Fruit fly (Drosophila melanogaster): ENCODE data around the gene Cyp305a1.

Gene Cyp305a1

dm6 chr3L:19846960-19847359, 33.8 kb upstream of the Cyp305a1 start (continued):
- TF ChIP-seq Meics (GFP tag; optimal IDR thresholded peaks at IDR 0.05) (peak; percentile 41), Fer3 (tag; optimal IDR thresholded peaks at IDR 0.05) (no peak), NC2α (GFP tag; optimal IDR thresholded peaks at IDR 0.05) (no peak), run (tag; optimal IDR thresholded peaks at IDR 0.05) (peak; percentile 25), CG8388 (GFP tag; optimal IDR thresholded peaks at IDR 0.05) (no peak), stc (GFP tag; IDR thresholded peaks at IDR 0.05) (no peak), psq (GFP tag; optimal IDR thresholded peaks at IDR 0.05) (no peak), ftz-f1 (GFP tag; optimal IDR thresholded peaks at IDR 0.05) (no peak), luna (GFP tag; optimal IDR thresholded peaks at IDR 0.05) (no peak), CG12659 (GFP tag; optimal IDR thresholded peaks at IDR 0.05) (no peak), gfzf (GFP tag; optimal IDR thresholded peaks at IDR 0.05) (no peak), Stat92E (GFP tag; optimal IDR thresholded peaks at IDR 0.05) (no peak), dmrt11E (tag; optimal IDR thresholded peaks at IDR 0.05) (no peak), ab (GFP tag; optimal IDR thresholded peaks at IDR 0.05) (no peak), dysf (GFP tag; IDR thresholded peaks at IDR 0.05) (no peak), CG8478 (optimal IDR thresholded peaks at IDR 0.05) (no peak), CG14860 (GFP tag; IDR thresholded peaks at IDR 0.05; ENCODE audit: partially characterized antibody) (no peak), Xrp1 (GFP tag; IDR thresholded peaks at IDR 0.05) (no peak), NfI (GFP tag; optimal IDR thresholded peaks at IDR 0.05) (no peak), Nf-YA (GFP tag; IDR thresholded peaks at IDR 0.05) (no peak), dmrt99B (tag; optimal IDR thresholded peaks at IDR 0.05) (peak; percentile 10), Asciz (GFP tag; optimal IDR thresholded peaks at IDR 0.05) (peak; percentile 45), Atf-2 (GFP tag; optimal IDR thresholded peaks at IDR 0.05) (no peak), CG4730 (GFP tag; IDR thresholded peaks at IDR 0.05) (no peak), cad (GFP tag; optimal IDR thresholded peaks at IDR 0.05) (no peak), CG32767 (GFP tag; IDR thresholded peaks at IDR 0.05) (no peak), ems (GFP tag; optimal IDR thresholded peaks at IDR 0.05) (no peak), Dad (GFP tag; optimal IDR thresholded peaks at IDR 0.05) (no peak), Doc2 (GFP tag; IDR thresholded peaks at IDR 0.05) (no peak), CG3995 (GFP tag; optimal IDR thresholded peaks at IDR 0.05) (no peak), repo (GFP tag; optimal IDR thresholded peaks at IDR 0.05) (no peak), H2.0 (GFP tag; IDR thresholded peaks at IDR 0.05) (no peak), CG8359 (GFP tag; optimal IDR thresholded peaks at IDR 0.05; ENCODE audit: borderline replicate concordance) (no peak), sens (GFP tag) (no peak), eyg (GFP tag; optimal IDR thresholded peaks at IDR 0.05) (peak; percentile 61), rib (GFP tag; IDR thresholded peaks at IDR 0.05) (no peak), ttk (GFP tag; IDR thresholded peaks at IDR 0.05) (no peak), eve (GFP tag; optimal IDR thresholded peaks at IDR 0.05) (no peak), chm (GFP tag; IDR thresholded peaks at IDR 0.05) (no peak), Hr39 (optimal IDR thresholded peaks at IDR 0.05) (no peak), ash1 (GFP tag; optimal IDR thresholded peaks at IDR 0.05) (no peak), mirr (GFP tag; optimal IDR thresholded peaks at IDR 0.05) (peak; percentile 59), CG6791 (GFP tag; IDR thresholded peaks at IDR 0.05; ENCODE audit: partially characterized antibody) (no peak), kah (GFP tag; optimal IDR thresholded peaks at IDR 0.05) (no peak), CG14710 (tag; optimal IDR thresholded peaks at IDR 0.05) (no peak), CG2202 (tag; optimal IDR thresholded peaks at IDR 0.05) (no peak), Tbp (GFP tag; optimal IDR thresholded peaks at IDR 0.05) (no peak), sqz (GFP tag; optimal IDR thresholded peaks at IDR 0.05) (no peak), CG9876 (GFP tag; optimal IDR thresholded peaks at IDR 0.05) (no peak), CG9727 (GFP tag; optimal IDR thresholded peaks at IDR 0.05) (no peak), Hand (GFP tag; optimal IDR thresholded peaks at IDR 0.05) (no peak), Dek (tag; optimal IDR thresholded peaks at IDR 0.05) (peak; percentile 24), CG3847 (GFP tag; IDR thresholded peaks at IDR 0.05) (no peak)
